Worm (Caenorhabditis elegans): Measurements from ENCODE around the gene Y39A1A.9.
A peak's percentile ranks its signal among the peaks of the same experiment; 100 is the strongest.

DNA sequence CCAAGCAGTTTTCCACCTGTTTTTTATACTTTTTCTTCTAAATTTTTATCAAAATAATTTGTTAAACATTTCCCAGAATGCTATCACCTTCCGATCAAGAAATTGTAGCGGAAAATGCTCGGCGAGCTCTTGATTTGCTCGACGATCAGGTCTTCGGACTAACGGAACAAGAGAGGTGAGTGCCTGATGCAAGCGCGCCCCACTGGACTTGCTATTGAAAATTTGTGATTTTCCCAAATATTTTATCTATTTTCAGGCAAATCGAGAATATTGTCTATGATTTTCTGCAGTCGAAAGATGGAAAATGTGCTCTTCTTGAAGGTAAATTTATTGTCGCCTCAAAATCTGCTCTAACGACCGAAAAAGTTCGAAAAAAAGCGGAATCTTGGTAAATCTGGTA is 12.8 kb upstream of the Y39A1A.9 start, which contains the start of gene orc-4:
- TF ChIP-seq nhr-77 (tag; optimal IDR thresholded peaks at IDR 0.05) (no peak), lin-13 (GFP tag; optimal IDR thresholded peaks at IDR 0.05) (no peak), nhr-12 (tag; optimal IDR thresholded peaks at IDR 0.05) (no peak), elt-3 (tag; optimal IDR thresholded peaks at IDR 0.05) (no peak), sem-4 (tag; optimal IDR thresholded peaks at IDR 0.05) (no peak), snpc-4 (tag; optimal IDR thresholded peaks at IDR 0.05) (no peak), nhr-6 (tag; optimal IDR thresholded peaks at IDR 0.05) (no peak), sma-3 (GFP tag; optimal IDR thresholded peaks at IDR 0.05) (no peak), ztf-4 (tag; optimal IDR thresholded peaks at IDR 0.05) (no peak), ama-1 (optimal IDR thresholded peaks at IDR 0.05) (no peak), mab-5 (tag; optimal IDR thresholded peaks at IDR 0.05) (no peak), lsy-2 (tag; optimal IDR thresholded peaks at IDR 0.05) (peak in 1 of 2 experiments; percentile 45), R02D3.7 (tag; optimal IDR thresholded peaks at IDR 0.05) (no peak)
